Worm (Caenorhabditis elegans) whole organism, early embryonic: ENCODE data around the gene E04F6.6.

Experiments used
- F13C5.2 ChIP-seq: sonication (generic microtip); optimal IDR thresholded peaks from 2 replicates; lab custom pipeline; 2017; ENCODE audit warnings: mild to moderate bottlenecking, missing genetic modification characterization, inconsistent platforms, missing compliant biosample characterization
- ama-1 ChIP-seq: fragments of 150-350 bp; optimal IDR thresholded peaks from 2 replicates; lab custom pipeline; 2014
- ets-7 ChIP-seq: sonication (generic microtip); optimal IDR thresholded peaks from 2 replicates; lab custom pipeline; 2016; ENCODE audit warnings: missing genotype, missing genetic modification characterization, missing compliant biosample characterization
- pes-1 ChIP-seq: fragments of 200-800 bp; sonication (Bioruptor generic); IDR thresholded peaks from 2 replicates; pipeline ENCODE4 v1.3.6; 2022; ENCODE audit warnings: missing genetic modification reagents, missing genetic modification characterization, missing compliant biosample characterization

ce11 chrII:7148099-7148498 lies 51.3 kb downstream of the E04F6.6 start, which contains the start of gene T07F8.1:
- TF ChIP-seq pes-1 (GFP tag; lab: Robert Waterston, UW), result no peak
- no peak for TF ChIP-seq ets-7 (tag; lab: Kevin White, UChicago)
- TF ChIP-seq F13C5.2 (tag; lab: Kevin White, UChicago), result no peak
- no peak for TF ChIP-seq ama-1 (lab: Kevin White, UChicago)
